Worm (Caenorhabditis elegans) whole organism, L4/young adult: ENCODE results near the gene cyp-13A8.

Experiments
- dao-5 ChIP-seq: sonication (generic microtip); optimal IDR thresholded peaks from 2 replicates; lab custom pipeline; 2016; ENCODE audit warnings: missing genotype, missing genetic modification characterization, moderate library complexity, missing compliant biosample characterization
- him-1 ChIP-seq: sonication (generic microtip); optimal IDR thresholded peaks from 2 replicates; lab custom pipeline; 2016; ENCODE audit warnings: missing genotype, missing genetic modification reagents, missing genetic modification characterization, missing compliant biosample characterization

- TF ChIP-seq dao-5 (tag; lab: Kevin White, UChicago) (no peak), him-1 (tag; lab: Kevin White, UChicago) (no peak)
These were observed 28.6 kb upstream of the cyp-13A8 start for ce11 chrII:9835958-9836357.
